Worm (Caenorhabditis elegans) whole organism, L4 larva: ENCODE results near the gene eef-1G.

Source experiments
- daf-12 ChIP-seq: fragments of 150-350 bp; optimal IDR thresholded peaks from 2 replicates; lab custom pipeline; 2014; ENCODE audit warnings: missing biosample characterization, missing genetic modification reagents, missing genetic modification characterization
- snpc-4 ChIP-seq: fragments of 150-350 bp; optimal IDR thresholded peaks from 2 replicates; lab custom pipeline; 2014; ENCODE audit warnings: missing biosample characterization, missing genetic modification characterization

- TF ChIP-seq daf-12 (no peak), snpc-4 (tag; lab: Kevin White, UChicago) (no peak)
Observed at ce11 chrV:10929511-10929910, 36.0 kb upstream of the eef-1G start, which contains the start of gene F58B4.3.
